Fruit fly (Drosophila melanogaster) whole organism, embryonic: ENCODE data around the gene CG2865.
A peak's percentile ranks its signal among the peaks of the same experiment; 100 is the strongest.

Experiments
- Adf1 ChIP-seq: fragments of 200-800 bp; sonication (Bioruptor generic); IDR thresholded peaks from 2 replicates; pipeline ENCODE4 v1.3.6; 2022; ENCODE audit warnings: missing biosample characterization, missing genetic modification characterization
- Aef1 ChIP-seq: fragments of 200-800 bp; sonication (Bioruptor generic); IDR thresholded peaks from 3 replicates; pipeline ENCODE4 v1.3.6; 2022; ENCODE audit warnings: missing biosample characterization, missing genetic modification characterization
- Blimp-1 ChIP-seq: fragments of 200-800 bp; sonication (Bioruptor generic); optimal IDR thresholded peaks from 3 replicates; lab custom pipeline; 2018; ENCODE audit warnings: missing biosample characterization, missing genetic modification characterization, mild to moderate bottlenecking, moderate library complexity, missing genetic modification reagents
- CG10431 ChIP-seq: fragments of 200-800 bp; sonication (Bioruptor generic); optimal IDR thresholded peaks from 3 replicates; lab custom pipeline; 2018; ENCODE audit warnings: missing biosample characterization, mild to moderate bottlenecking, missing genetic modification characterization
- CG11093 ChIP-seq: fragments of 200-800 bp; sonication (Bioruptor generic); IDR thresholded peaks from 3 replicates; pipeline ENCODE4 v1.3.6; 2022; ENCODE audit warnings: missing biosample characterization, missing genetic modification characterization
- CG11695 ChIP-seq: fragments of 200-800 bp; sonication (Bioruptor generic); IDR thresholded peaks from 3 replicates; pipeline ENCODE4 v1.3.6; 2022; ENCODE audit warnings: missing biosample characterization, missing genetic modification characterization
- CG12744 ChIP-seq: fragments of 200-800 bp; sonication (Bioruptor generic); optimal IDR thresholded peaks from 2 replicates; lab custom pipeline; 2016; ENCODE audit warnings: missing biosample characterization, missing genetic modification characterization
- CG12769 ChIP-seq: fragments of 200-800 bp; sonication (Bioruptor generic); optimal IDR thresholded peaks from 2 replicates; lab custom pipeline; 2019; ENCODE audit warnings: missing biosample characterization, mild to moderate bottlenecking, missing genetic modification characterization, moderate library complexity
- CG13424 ChIP-seq: fragments of 200-800 bp; sonication (Bioruptor generic); optimal IDR thresholded peaks from 2 replicates; lab custom pipeline; 2019; ENCODE audit warnings: missing biosample characterization, mild to moderate bottlenecking, missing genetic modification characterization, moderate library complexity
- CG14860 ChIP-seq: fragments of 200-800 bp; sonication (Bioruptor generic); IDR thresholded peaks from 3 replicates; pipeline ENCODE4 v1.3.6; 2022; ENCODE audit warnings: missing biosample characterization, missing genetic modification characterization; ENCODE audit not compliant: partially characterized antibody
- CG17361 ChIP-seq: fragments of 200-800 bp; sonication (Bioruptor generic); IDR thresholded peaks from 3 replicates; pipeline ENCODE4 v1.3.6; 2022; ENCODE audit warnings: missing biosample characterization, missing genetic modification characterization
- CG17568 ChIP-seq: fragments of 200-800 bp; sonication (Bioruptor generic); optimal IDR thresholded peaks from 2 replicates; lab custom pipeline; 2018; ENCODE audit warnings: missing biosample characterization, mild to moderate bottlenecking, missing genetic modification characterization, moderate library complexity
- CG2202 ChIP-seq: fragments of 200-800 bp; sonication (Bioruptor generic); optimal IDR thresholded peaks from 2 replicates; lab custom pipeline; 2018; ENCODE audit warnings: missing biosample characterization, mild to moderate bottlenecking, missing genetic modification characterization
- CG33557 ChIP-seq: fragments of 200-800 bp; sonication (Bioruptor generic); optimal IDR thresholded peaks from 2 replicates; lab custom pipeline; 2019; ENCODE audit warnings: missing biosample characterization, mild to moderate bottlenecking, missing genetic modification characterization, moderate library complexity
- CG34422 ChIP-seq: fragments of 200-800 bp; sonication (Bioruptor generic); IDR thresholded peaks from 3 replicates; pipeline ENCODE4 v1.3.6; 2022; ENCODE audit warnings: missing biosample characterization, missing genetic modification characterization
- CG4282 ChIP-seq: fragments of 200-800 bp; sonication (Bioruptor generic); optimal IDR thresholded peaks from 2 replicates; lab custom pipeline; 2016; ENCODE audit warnings: missing biosample characterization, missing genetic modification characterization
- CG4328 ChIP-seq: fragments of 200-800 bp; sonication (Bioruptor generic); optimal IDR thresholded peaks from 3 replicates; lab custom pipeline; 2017; ENCODE audit warnings: missing biosample characterization, missing genetic modification reagents, missing genetic modification characterization
- CG4707 ChIP-seq: fragments of 200-800 bp; sonication (Bioruptor generic); optimal IDR thresholded peaks from 2 replicates; lab custom pipeline; 2018; ENCODE audit warnings: missing biosample characterization, mild to moderate bottlenecking, missing genetic modification characterization, moderate library complexity
- CG6254 ChIP-seq: fragments of 200-800 bp; sonication (Bioruptor generic); optimal IDR thresholded peaks from 3 replicates; lab custom pipeline; 2017; ENCODE audit warnings: mild to moderate bottlenecking, missing biosample characterization, missing genetic modification reagents, missing genetic modification characterization
- CG8765 ChIP-seq: fragments of 200-800 bp; sonication (Bioruptor generic); IDR thresholded peaks from 2 replicates; pipeline ENCODE4 v1.3.6; 2022; ENCODE audit warnings: missing biosample characterization, missing genetic modification characterization
- Dip2 ChIP-seq: fragments of 200-800 bp; sonication (Bioruptor generic); IDR thresholded peaks from 2 replicates; pipeline ENCODE4 v1.3.6; 2022; ENCODE audit warnings: missing biosample characterization, missing genetic modification characterization
- Dip3 ChIP-seq: fragments of 200-800 bp; sonication (Bioruptor generic); optimal IDR thresholded peaks from 3 replicates; lab custom pipeline; 2016; ENCODE audit warnings: missing biosample characterization, missing genetic modification characterization
- Hey ChIP-seq: fragments of 200-800 bp; sonication (Bioruptor generic); optimal IDR thresholded peaks from 3 replicates; lab custom pipeline; 2018; ENCODE audit warnings: missing biosample characterization, mild to moderate bottlenecking, missing genetic modification characterization
- Jarid2 ChIP-seq: fragments of 200-800 bp; sonication (Bioruptor generic); optimal IDR thresholded peaks from 3 replicates; lab custom pipeline; 2017; ENCODE audit warnings: mild to moderate bottlenecking, missing biosample characterization, missing genetic modification reagents, missing genetic modification characterization
- Neu2 ChIP-seq: fragments of 200-800 bp; sonication (Bioruptor generic); optimal IDR thresholded peaks from 3 replicates; lab custom pipeline; 2016; ENCODE audit warnings: missing biosample characterization, missing genetic modification characterization, borderline replicate concordance
- Sry-δ ChIP-seq: fragments of 200-800 bp; sonication (Bioruptor generic); optimal IDR thresholded peaks from 2 replicates; lab custom pipeline; 2016; ENCODE audit warnings: missing biosample characterization, missing genetic modification characterization
- Taf1 ChIP-seq: fragments of 200-800 bp; sonication (Bioruptor generic); IDR thresholded peaks from 2 replicates; pipeline ENCODE4 v1.3.6; 2022; ENCODE audit warnings: missing biosample characterization, missing genetic modification characterization
- ac ChIP-seq: fragments of 200-800 bp; sonication (Bioruptor generic); optimal IDR thresholded peaks from 3 replicates; lab custom pipeline; 2017; ENCODE audit warnings: missing biosample characterization, mild to moderate bottlenecking, missing genetic modification characterization
- ase ChIP-seq: fragments of 200-800 bp; sonication (Bioruptor generic); IDR thresholded peaks from 3 replicates; pipeline ENCODE4 v1.3.6; 2022; ENCODE audit warnings: missing biosample characterization, missing genetic modification characterization
- bbx ChIP-seq: fragments of 200-800 bp; sonication (Bioruptor generic); IDR thresholded peaks from 2 replicates; pipeline ENCODE4 v1.3.6; 2022; ENCODE audit warnings: missing biosample characterization, missing genetic modification characterization; ENCODE audit not compliant: partially characterized antibody
- bowl ChIP-seq: fragments of 200-800 bp; sonication (Bioruptor generic); IDR thresholded peaks from 2 replicates; pipeline ENCODE4 v1.3.6; 2022; ENCODE audit warnings: missing biosample characterization, missing genetic modification characterization
- bsh ChIP-seq, 2 experiments: fragments of 200-800 bp; sonication (Bioruptor generic); optimal IDR thresholded peaks; 2 replicates each; lab custom pipeline; 2017 to 2018; ENCODE audit warnings: mild to moderate bottlenecking in 2 of 2, missing biosample characterization in 2 of 2, missing genetic modification characterization in 2 of 2, moderate library complexity in 1 of 2
- dmrt11E ChIP-seq: fragments of 200-800 bp; sonication (Bioruptor generic); optimal IDR thresholded peaks from 3 replicates; lab custom pipeline; 2018; ENCODE audit warnings: missing biosample characterization, mild to moderate bottlenecking, missing genetic modification characterization, moderate library complexity
- jing ChIP-seq: fragments of 200-800 bp; sonication (Bioruptor generic); optimal IDR thresholded peaks from 2 replicates; lab custom pipeline; 2018; ENCODE audit warnings: missing biosample characterization, mild to moderate bottlenecking, missing genetic modification characterization
- klu ChIP-seq: fragments of 200-800 bp; sonication (Bioruptor generic); IDR thresholded peaks from 2 replicates; pipeline ENCODE4 v1.3.6; 2022; ENCODE audit warnings: missing biosample characterization, missing genetic modification characterization
- kni ChIP-seq: fragments of 200-800 bp; sonication (Bioruptor generic); optimal IDR thresholded peaks from 3 replicates; lab custom pipeline; 2017; ENCODE audit warnings: mild to moderate bottlenecking, missing biosample characterization, missing genetic modification reagents, missing genetic modification characterization
- lov ChIP-seq, 2 experiments: fragments of 200-800 bp in 1 of 2; fragments of >200 bp in 1 of 2; sonication (Bioruptor generic) in 1 of 2; IDR thresholded peaks in 1 of 2; optimal IDR thresholded peaks in 1 of 2; 2 replicates in 1 of 2; 3 replicates in 1 of 2; pipeline versions ENCODE4 v1.3.6 to Lab custom; 2017 to 2022; ENCODE audit warnings: missing biosample characterization in 1 of 2, missing genetic modification characterization in 1 of 2
- mam ChIP-seq: fragments of 200-800 bp; sonication (Bioruptor generic); optimal IDR thresholded peaks from 3 replicates; lab custom pipeline; 2016; ENCODE audit warnings: missing biosample characterization, missing genetic modification characterization
- nerfin-2 ChIP-seq: fragments of 200-800 bp; sonication (Bioruptor generic); IDR thresholded peaks from 2 replicates; pipeline ENCODE4 v1.3.6; 2022; ENCODE audit warnings: missing biosample characterization, missing genetic modification characterization; ENCODE audit not compliant: partially characterized antibody
- onecut ChIP-seq: fragments of 200-800 bp; sonication (Bioruptor generic); IDR thresholded peaks from 2 replicates; pipeline ENCODE4 v1.3.6; 2022; ENCODE audit warnings: missing biosample characterization, missing genetic modification characterization
- peb ChIP-seq: fragments of 200-800 bp; sonication (Bioruptor generic); IDR thresholded peaks from 2 replicates; pipeline ENCODE4 v1.3.6; 2022; ENCODE audit warnings: missing biosample characterization, missing genetic modification characterization
- pfk ChIP-seq: fragments of 200-800 bp; sonication (Bioruptor generic); optimal IDR thresholded peaks from 2 replicates; lab custom pipeline; 2018; ENCODE audit warnings: missing biosample characterization, mild to moderate bottlenecking, missing genetic modification characterization, moderate library complexity
- slbo ChIP-seq: fragments of 200-800 bp; sonication (Bioruptor generic); IDR thresholded peaks from 2 replicates; pipeline ENCODE4 v1.3.6; 2022; ENCODE audit warnings: missing biosample characterization, missing genetic modification characterization
- stwl ChIP-seq: fragments of 200-800 bp; sonication (Bioruptor generic); optimal IDR thresholded peaks from 3 replicates; lab custom pipeline; 2018; ENCODE audit warnings: missing biosample characterization, mild to moderate bottlenecking, missing genetic modification characterization, moderate library complexity
- tin ChIP-seq: fragments of 200-800 bp; sonication (Bioruptor generic); optimal IDR thresholded peaks from 3 replicates; lab custom pipeline; 2016; ENCODE audit warnings: missing biosample characterization, missing genetic modification characterization
- trem ChIP-seq: fragments of 200-800 bp; optimal IDR thresholded peaks from 3 replicates; lab custom pipeline; 2019; ENCODE audit warnings: missing biosample characterization, mild to moderate bottlenecking, missing genetic modification characterization, moderate library complexity
- twi ChIP-seq: fragments of 200-800 bp; optimal IDR thresholded peaks from 2 replicates; lab custom pipeline; 2019; ENCODE audit warnings: missing biosample characterization, mild to moderate bottlenecking, missing genetic modification characterization, moderate library complexity
- wor ChIP-seq: fragments of 200-800 bp; sonication (Bioruptor generic); IDR thresholded peaks from 2 replicates; pipeline ENCODE4 v1.3.6; 2022; ENCODE audit warnings: missing biosample characterization, missing genetic modification characterization
- zf30C ChIP-seq: fragments of 200-800 bp; sonication (Bioruptor generic); optimal IDR thresholded peaks from 3 replicates; lab custom pipeline; 2018; ENCODE audit warnings: missing biosample characterization, mild to moderate bottlenecking, missing genetic modification characterization

CG2865 gene

dm6 chrX:2329312-2329711 lies 36.1 kb upstream of the CG2865 start (continued):
- TF ChIP-seq stwl (no peak), CG13424 (peak; percentile 55), Jarid2 (GFP tag; lab: Kevin White, UChicago) (no peak), bsh (GFP tag; optimal IDR thresholded peaks at IDR 0.05; lab: Kevin White, UChicago) (peak in 1 of 2 experiments; percentile 85), Dip2 (GFP tag; lab: Robert Waterston, UW) (no peak), CG11695 (GFP tag; lab: Robert Waterston, UW) (peak; percentile 53; the same call in 1 of the 3 replicates), CG6254 (GFP tag; lab: Kevin White, UChicago) (peak; percentile 45), bowl (no peak), CG4328 (GFP tag; lab: Kevin White, UChicago) (no peak), Adf1 (peak; percentile 44; the same call in 1 of the 2 replicates), CG11093 (GFP tag; lab: Robert Waterston, UW) (no peak), nerfin-2 (no peak), klu (GFP tag; lab: Robert Waterston, UW) (0 out of 2 replicates have a peak, but pooled peaks have one; percentile 32), ase (GFP tag; lab: Robert Waterston, UW) (no peak), Sry-δ (peak; percentile 23), CG12769 (no peak), Hey (tag; lab: Kevin White, UChicago) (no peak), CG34422 (GFP tag; lab: Robert Waterston, UW) (0 out of 3 replicates have a peak, but pooled peaks have one; percentile 22), CG17568 (GFP tag; lab: Kevin White, UChicago) (peak; percentile 32), kni (GFP tag; lab: Kevin White, UChicago) (no peak), dmrt11E (tag; lab: Kevin White, UChicago) (peak; percentile 76), CG14860 (GFP tag; lab: Robert Waterston, UW) (no peak), CG33557 (GFP tag; lab: Kevin White, UChicago) (peak; percentile 65), slbo (GFP tag; lab: Robert Waterston, UW) (peak; percentile 82), mam (peak; percentile 75), lov (optimal IDR thresholded peaks at IDR 0.05; lab: Kevin White, UChicago) (no peak), lov (GFP tag; IDR thresholded peaks at IDR 0.05; lab: Robert Waterston, UW) (peak; percentile 78; the same call in 2 of the 3 replicates), pfk (GFP tag; lab: Kevin White, UChicago) (no peak), onecut (GFP tag; lab: Robert Waterston, UW) (peak; percentile 61), wor (GFP tag; lab: Robert Waterston, UW) (peak; percentile 72), CG12744 (peak; percentile 44), tin (GFP tag; lab: Kevin White, UChicago) (peak; percentile 66), CG10431 (peak; percentile 15), twi (peak; percentile 9), zf30C (GFP tag; lab: Kevin White, UChicago) (peak; percentile 68), CG17361 (GFP tag; lab: Robert Waterston, UW) (peak; percentile 25; the same call in 1 of the 3 replicates), CG8765 (peak; percentile 62), CG4282 (GFP tag; lab: Kevin White, UChicago) (peak; percentile 63), Dip3 (GFP tag; lab: Kevin White, UChicago) (no peak), Neu2 (no peak), peb (no peak), trem (no peak), Blimp-1 (GFP tag; lab: Kevin White, UChicago) (peak; percentile 63), bbx (GFP tag; lab: Robert Waterston, UW) (no peak), CG4707 (GFP tag; lab: Kevin White, UChicago) (peak; percentile 64), Aef1 (GFP tag; lab: Robert Waterston, UW) (peak; percentile 57; the same call in 1 of the 3 replicates), ac (GFP tag; lab: Kevin White, UChicago) (no peak), Taf1 (GFP tag; lab: Robert Waterston, UW) (no peak), jing (GFP tag; lab: Kevin White, UChicago) (peak; percentile 10), CG2202 (tag; lab: Kevin White, UChicago) (peak; percentile 56)
